Worm (Caenorhabditis elegans) whole organism, L2 larva: Measurements from ENCODE around the gene npr-12.

ENCODE experiments used
- F13H6.1 ChIP-seq: sonication (generic microtip); optimal IDR thresholded peaks from 2 replicates; lab custom pipeline; 2016; ENCODE audit warnings: missing genetic modification characterization, missing compliant biosample characterization
- ZK546.5 ChIP-seq: sonication (generic microtip); optimal IDR thresholded peaks from 2 replicates; lab custom pipeline; 2017; ENCODE audit warnings: missing biosample characterization, missing genetic modification characterization
- ama-1 ChIP-seq: fragments of 150-350 bp; optimal IDR thresholded peaks from 2 replicates; lab custom pipeline; 2018; ENCODE audit warnings: inconsistent platforms
- blmp-1 ChIP-seq: sonication (generic microtip); optimal IDR thresholded peaks from 2 replicates; lab custom pipeline; 2017; ENCODE audit warnings: missing genetic modification characterization, mild to moderate bottlenecking, missing compliant biosample characterization, antibody characterized with exemption, moderate library complexity; ENCODE audit not compliant: insufficient read depth
- crh-2 ChIP-seq: sonication (generic microtip); optimal IDR thresholded peaks from 2 replicates; lab custom pipeline; 2017; ENCODE audit warnings: missing biosample characterization, missing genetic modification characterization
- dmd-4 ChIP-seq: sonication (generic microtip); optimal IDR thresholded peaks from 2 replicates; lab custom pipeline; 2017; ENCODE audit warnings: missing biosample characterization, missing genetic modification characterization
- elt-3 ChIP-seq: sonication (generic microtip); optimal IDR thresholded peaks from 2 replicates; lab custom pipeline; 2017; ENCODE audit warnings: missing biosample characterization, missing genetic modification characterization
- fos-1 ChIP-seq: fragments of 150-350 bp; optimal IDR thresholded peaks from 2 replicates; lab custom pipeline; 2014; ENCODE audit warnings: missing biosample characterization, missing genetic modification characterization
- lin-39 ChIP-seq: fragments of 150-350 bp; optimal IDR thresholded peaks from 2 replicates; lab custom pipeline; 2014; ENCODE audit warnings: missing biosample characterization, missing genetic modification reagents, missing genetic modification characterization
- nhr-23 ChIP-seq: fragments of 150-350 bp; optimal IDR thresholded peaks from 2 replicates; lab custom pipeline; 2014; ENCODE audit warnings: missing biosample characterization, missing genetic modification reagents, missing genetic modification characterization
- nhr-237 ChIP-seq: fragments of 150-350 bp; optimal IDR thresholded peaks from 2 replicates; lab custom pipeline; 2014; ENCODE audit warnings: missing biosample characterization, missing genetic modification characterization
- nhr-25 ChIP-seq: fragments of 150-350 bp; sonication (generic microtip); optimal IDR thresholded peaks from 3 replicates; lab custom pipeline; 2014; ENCODE audit warnings: missing biosample characterization, missing genetic modification characterization
- sem-4 ChIP-seq: fragments of 150-350 bp; optimal IDR thresholded peaks from 2 replicates; lab custom pipeline; 2014; ENCODE audit warnings: missing biosample characterization, missing genetic modification reagents, missing genetic modification characterization
- zag-1 ChIP-seq: fragments of 150-350 bp; optimal IDR thresholded peaks from 2 replicates; lab custom pipeline; 2014; ENCODE audit warnings: missing biosample characterization, missing genetic modification characterization

DNA sequence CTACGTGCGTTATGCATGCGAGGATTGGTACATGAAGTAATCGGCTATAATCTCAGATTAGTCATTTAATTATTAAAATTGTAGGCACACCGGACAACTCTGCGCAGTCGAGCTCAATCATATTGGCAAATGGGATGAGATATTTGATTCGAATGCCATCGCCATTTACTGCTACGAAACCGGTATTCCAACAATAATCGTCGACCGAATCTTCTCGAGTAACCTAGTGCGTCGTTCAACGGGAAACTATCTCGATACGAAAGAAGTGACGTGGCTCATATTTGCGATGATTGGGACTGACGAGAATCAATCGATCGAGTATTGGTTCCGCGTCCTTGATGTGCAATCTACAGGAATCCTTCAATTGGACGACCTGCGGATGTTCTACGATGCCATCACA lies 32.8 kb downstream of the npr-12 start:
- TF ChIP-seq crh-2 (tag; lab: Kevin White, UChicago) (no peak), nhr-25 (tag; lab: Kevin White, UChicago) (no peak), elt-3 (tag; lab: Kevin White, UChicago) (no peak), ama-1 (lab: Kevin White, UChicago) (no peak), blmp-1 (tag; lab: Kevin White, UChicago) (no peak), F13H6.1 (tag; lab: Kevin White, UChicago) (no peak), sem-4 (tag; lab: Kevin White, UChicago) (no peak), nhr-237 (tag; lab: Kevin White, UChicago) (no peak), lin-39 (tag; lab: Kevin White, UChicago) (no peak), nhr-23 (tag; lab: Kevin White, UChicago) (no peak), zag-1 (no peak), ZK546.5 (no peak), fos-1 (tag; lab: Kevin White, UChicago) (no peak), dmd-4 (tag; lab: Kevin White, UChicago) (no peak)
